Worm (Caenorhabditis elegans): Measurements from ENCODE around the gene mog-3.

mog-3 gene

DNA sequence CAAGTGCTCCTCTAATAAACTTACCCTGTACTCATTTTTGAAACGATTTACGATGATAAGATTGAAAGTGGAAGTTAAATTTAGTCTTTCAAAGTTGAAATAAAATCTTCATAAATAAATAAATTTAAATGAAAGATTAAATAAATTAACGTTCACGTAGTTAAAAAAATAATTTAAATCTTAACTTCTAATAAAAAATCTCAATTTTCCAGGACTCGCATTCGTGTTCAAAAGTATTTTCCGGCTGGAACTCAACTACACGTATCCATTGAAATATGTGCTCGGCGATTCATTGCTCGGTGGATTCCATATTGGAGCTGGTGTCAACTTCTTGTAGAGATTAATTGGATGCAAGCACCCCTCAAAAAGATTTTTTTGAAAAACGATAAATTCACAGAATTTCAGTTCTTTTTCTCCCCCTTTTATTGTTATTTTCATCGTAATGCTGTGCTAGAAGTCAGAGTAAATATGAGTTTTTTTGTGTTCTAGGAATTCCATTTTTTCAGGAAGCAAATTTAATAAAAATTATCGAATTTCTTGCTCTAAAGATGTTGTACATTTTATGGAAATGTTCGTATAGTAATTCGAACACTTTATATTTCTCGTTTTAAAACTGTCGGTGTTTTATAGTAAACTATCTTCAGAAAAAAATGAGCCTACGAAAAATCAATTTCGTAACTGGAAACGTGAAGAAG, 45.0 kb upstream of the mog-3 start, which contains the start of the genes C34E10.9 and hap-1:
C34E10.9 (minus strand) TSS at position 101 of the 695 bp plus-strand sequence.
hap-1 (plus strand) TSS at position 645 of the 695 bp plus-strand sequence.
- TF ChIP-seq ztf-7 (tag; optimal IDR thresholded peaks at IDR 0.05) (no peak), ZK546.5 (tag; optimal IDR thresholded peaks at IDR 0.05) (no peak), zfp-2 (tag; optimal IDR thresholded peaks at IDR 0.05) (no peak), lin-15B (tag; optimal IDR thresholded peaks at IDR 0.05) (no peak), nhr-76 (tag; optimal IDR thresholded peaks at IDR 0.05) (no peak), Y75B8A.6 (GFP tag; IDR thresholded peaks at IDR 0.05) (no peak), cey-2 (tag; optimal IDR thresholded peaks at IDR 0.05; ENCODE audit: borderline replicate concordance, insufficient read depth) (no peak), saeg-2 (GFP tag; IDR thresholded peaks at IDR 0.05) (no peak), ces-1 (GFP tag; optimal IDR thresholded peaks at IDR 0.05) (no peak), nhr-11 (tag; optimal IDR thresholded peaks at IDR 0.05) (no peak), nhr-6 (tag; optimal IDR thresholded peaks at IDR 0.05) (no peak), hlh-30 (tag; optimal IDR thresholded peaks at IDR 0.05; ENCODE audit: insufficient read depth) (no peak), lin-29 (GFP tag; IDR thresholded peaks at IDR 0.05) (no peak), pqm-1 (tag; optimal IDR thresholded peaks at IDR 0.05) (no peak), Y48G9A.11 (GFP tag; IDR thresholded peaks at IDR 0.05) (no peak), F26F4.8 (GFP tag; conservative IDR thresholded peaks at IDR 0.05) (no peak), ZK337.2 (GFP tag; IDR thresholded peaks at IDR 0.05) (no peak), set-16 (GFP tag; IDR thresholded peaks at IDR 0.05) (no peak), ztf-11 (tag; optimal IDR thresholded peaks at IDR 0.05) (no peak), unc-62 (GFP tag; optimal IDR thresholded peaks at IDR 0.05 in 1 of 2) (no peak), unc-62 (tag; optimal IDR thresholded peaks at IDR 0.05) (no peak)

DNA sequence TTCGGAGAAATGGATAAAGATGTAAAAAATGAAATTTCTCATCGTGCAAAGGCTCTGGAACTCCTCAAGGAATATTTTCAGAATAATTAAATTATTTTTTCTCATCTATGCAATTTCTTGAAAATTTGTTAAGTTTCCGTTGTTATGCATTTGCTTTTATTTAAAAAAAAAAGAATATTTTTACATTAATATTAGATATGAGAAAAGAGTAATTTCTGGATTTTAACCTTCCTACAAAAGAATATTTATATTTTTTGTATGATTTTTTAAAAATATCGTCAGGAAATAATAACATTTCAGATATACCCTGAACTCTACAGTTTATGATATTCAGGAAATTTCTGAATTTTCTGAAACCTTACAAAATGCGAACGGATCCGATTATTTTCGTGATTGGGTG, 43.6 kb upstream of the mog-3 start, which contains the start of gene gro-1:
gro-1 (plus strand) TSS at position 301 of the 400 bp plus-strand sequence.
- TF ChIP-seq dmd-8 (GFP tag; IDR thresholded peaks at IDR 0.05) (no peak), unc-62 (GFP tag; optimal IDR thresholded peaks at IDR 0.05 in 1 of 2) (peak in 1 of 2 experiments; percentile 17), unc-62 (tag; optimal IDR thresholded peaks at IDR 0.05) (no peak), gei-8 (GFP tag; optimal IDR thresholded peaks at IDR 0.05) (no peak)

DNA sequence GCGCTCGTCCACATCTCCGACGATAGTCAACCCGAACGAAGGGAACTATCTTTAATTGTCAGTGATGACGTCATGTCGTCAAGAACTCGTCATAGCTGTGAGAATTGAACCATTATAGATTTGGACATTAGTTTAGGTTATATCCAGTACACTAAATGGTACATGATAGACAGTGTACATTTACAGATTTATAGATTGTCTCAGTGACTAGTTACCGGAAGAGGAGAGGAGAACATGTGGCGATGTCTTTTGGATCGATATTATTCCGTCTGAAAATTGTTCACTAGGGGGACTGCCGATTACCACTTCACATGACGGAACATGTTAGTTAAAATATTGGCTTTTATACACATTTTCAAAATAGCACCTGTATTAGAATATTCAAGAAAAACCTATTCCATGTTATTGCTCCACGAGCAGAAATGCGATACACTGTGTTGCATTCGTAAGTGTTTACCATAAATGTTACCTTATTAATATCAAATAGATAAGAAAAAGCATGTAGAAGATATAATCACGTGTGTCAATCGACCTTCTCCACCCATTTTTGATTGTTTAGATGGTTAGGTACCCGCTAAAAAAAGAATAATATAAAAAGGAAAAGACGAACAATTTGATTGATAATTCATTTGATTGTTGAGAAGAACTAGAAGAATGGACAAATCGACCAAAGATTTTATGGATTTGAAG, 41.0 kb upstream of the mog-3 start, which contains the start of gene ZC395.5:
ZC395.5 (plus strand) TSS at position 632 of the 690 bp plus-strand sequence.
- peak; percentile 23 for TF ChIP-seq hlh-11 (tag; optimal IDR thresholded peaks at IDR 0.05)
- no peak for TF ChIP-seq arid-1 (GFP tag; conservative IDR thresholded peaks at IDR 0.05)
- no peak for TF ChIP-seq F26F4.8 (GFP tag; conservative IDR thresholded peaks at IDR 0.05)
- no peak for TF ChIP-seq duxl-1 (tag; optimal IDR thresholded peaks at IDR 0.05; ENCODE audit: poor library complexity)
- no peak for TF ChIP-seq rbr-2 (tag; optimal IDR thresholded peaks at IDR 0.05)
- TF ChIP-seq daf-12 (tag; optimal IDR thresholded peaks at IDR 0.05): no peak
- no peak for TF ChIP-seq nhr-25 (tag; optimal IDR thresholded peaks at IDR 0.05; ENCODE audit: borderline replicate concordance, insufficient read depth)
- TF ChIP-seq snpc-4 (tag; optimal IDR thresholded peaks at IDR 0.05): no peak
- peak; percentile 12 for TF ChIP-seq nhr-28 (tag; optimal IDR thresholded peaks at IDR 0.05)
- 0 out of 2 replicates have a peak, but pooled peaks have one; percentile 44 for TF ChIP-seq php-3 (GFP tag; IDR thresholded peaks at IDR 0.05)
- no peak for TF ChIP-seq Y5F2A.4 (GFP tag; optimal IDR thresholded peaks at IDR 0.05)
- TF ChIP-seq Y105C5A.15 (GFP tag; IDR thresholded peaks at IDR 0.05): no peak
- peak; percentile 10 for TF ChIP-seq T20F7.1 (GFP tag; optimal IDR thresholded peaks at IDR 0.05)
- no peak for TF ChIP-seq daf-16 (GFP tag; optimal IDR thresholded peaks at IDR 0.05)
- TF ChIP-seq daf-16 (tag; optimal IDR thresholded peaks at IDR 0.05): peak; percentile 96
- TF ChIP-seq dve-1 (tag; optimal IDR thresholded peaks at IDR 0.05; ENCODE audit: insufficient read depth): peak; percentile 81
- no peak for TF ChIP-seq skn-1 (tag; optimal IDR thresholded peaks at IDR 0.05)
- TF ChIP-seq mes-2 (tag; optimal IDR thresholded peaks at IDR 0.05; ENCODE audit: poor library complexity, severe bottlenecking): no peak
- TF ChIP-seq pqm-1 (tag; optimal IDR thresholded peaks at IDR 0.05): peak; percentile 54
- TF ChIP-seq mdl-1 (tag; optimal IDR thresholded peaks at IDR 0.05): peak in 1 of 2 experiments; percentile 27
- no peak for TF ChIP-seq ztf-11 (tag; optimal IDR thresholded peaks at IDR 0.05)
- TF ChIP-seq spr-1 (tag; optimal IDR thresholded peaks at IDR 0.05): no peak
- no peak for TF ChIP-seq ztf-7 (tag; optimal IDR thresholded peaks at IDR 0.05)
- TF ChIP-seq egl-43 (GFP tag; IDR thresholded peaks at IDR 0.05): no peak
- TF ChIP-seq gei-8 (GFP tag; optimal IDR thresholded peaks at IDR 0.05): no peak
- peak in 1 of 2 experiments; percentile 86 for TF ChIP-seq unc-62 (GFP tag; optimal IDR thresholded peaks at IDR 0.05 in 1 of 2)
- no peak for TF ChIP-seq unc-62 (tag; optimal IDR thresholded peaks at IDR 0.05)
- no peak for TF ChIP-seq hlh-30 (tag; optimal IDR thresholded peaks at IDR 0.05; ENCODE audit: insufficient read depth)
